Worm (Caenorhabditis elegans): ENCODE results near the gene F59E12.17.

- TF ChIP-seq fos-1 (tag; optimal IDR thresholded peaks at IDR 0.05) (no peak), aly-2 (tag; optimal IDR thresholded peaks at IDR 0.05) (no peak), nhr-77 (tag; optimal IDR thresholded peaks at IDR 0.05) (no peak), ama-1 (optimal IDR thresholded peaks at IDR 0.05) (no peak), blmp-1 (tag; optimal IDR thresholded peaks at IDR 0.05; ENCODE audit: insufficient read depth) (no peak), nhr-237 (tag; optimal IDR thresholded peaks at IDR 0.05) (no peak), nhr-21 (tag; optimal IDR thresholded peaks at IDR 0.05) (no peak)
Measured at ce11 chrII:5665029-5665428, 15.8 kb upstream of the F59E12.17 start, which contains the start of gene C25H3.15.

Data from whole organism, L2 larva.